Worm (Caenorhabditis elegans) whole organism, early embryonic: Measurements from ENCODE around the gene srh-193.

Experiments used
- ama-1 ChIP-seq: fragments of 150-350 bp; optimal IDR thresholded peaks from 2 replicates; lab custom pipeline; 2014
- ceh-13 ChIP-seq: fragments of 200-800 bp; sonication (Bioruptor generic); optimal IDR thresholded peaks from 2 replicates; lab custom pipeline; 2018; ENCODE audit warnings: mild to moderate bottlenecking, missing genetic modification characterization, missing compliant biosample characterization
- flt-1 ChIP-seq: fragments of 200-800 bp; sonication (Bioruptor generic); IDR thresholded peaks from 2 replicates; pipeline ENCODE4 v1.3.6; 2022; ENCODE audit warnings: missing genetic modification characterization, missing compliant biosample characterization
- hmbx-1 ChIP-seq: sonication (generic microtip); optimal IDR thresholded peaks from 2 replicates; lab custom pipeline; 2016; ENCODE audit warnings: mild to moderate bottlenecking, missing genetic modification characterization, missing compliant biosample characterization
- hmg-4 ChIP-seq: fragments of 200-800 bp; sonication (Bioruptor generic); optimal IDR thresholded peaks from 2 replicates; lab custom pipeline; 2018; ENCODE audit warnings: mild to moderate bottlenecking, missing genetic modification characterization, missing compliant biosample characterization
- hnd-1 ChIP-seq: sonication (generic microtip); optimal IDR thresholded peaks from 2 replicates; lab custom pipeline; 2016; ENCODE audit warnings: missing genetic modification characterization, missing compliant biosample characterization
- scrt-1 ChIP-seq: fragments of 200-800 bp; sonication (Bioruptor generic); IDR thresholded peaks from 2 replicates; pipeline ENCODE4 v1.3.6; 2022; ENCODE audit warnings: missing genetic modification characterization, missing compliant biosample characterization
- sea-1 ChIP-seq: fragments of 200-800 bp; sonication (Bioruptor generic); conservative IDR thresholded peaks from 2 replicates; pipeline ENCODE4 v1.3.6; 2022; ENCODE audit warnings: missing genetic modification characterization, missing compliant biosample characterization
- tra-4 ChIP-seq: sonication (generic microtip); optimal IDR thresholded peaks from 2 replicates; lab custom pipeline; 2017; ENCODE audit warnings: missing genetic modification characterization, missing compliant biosample characterization

DNA sequence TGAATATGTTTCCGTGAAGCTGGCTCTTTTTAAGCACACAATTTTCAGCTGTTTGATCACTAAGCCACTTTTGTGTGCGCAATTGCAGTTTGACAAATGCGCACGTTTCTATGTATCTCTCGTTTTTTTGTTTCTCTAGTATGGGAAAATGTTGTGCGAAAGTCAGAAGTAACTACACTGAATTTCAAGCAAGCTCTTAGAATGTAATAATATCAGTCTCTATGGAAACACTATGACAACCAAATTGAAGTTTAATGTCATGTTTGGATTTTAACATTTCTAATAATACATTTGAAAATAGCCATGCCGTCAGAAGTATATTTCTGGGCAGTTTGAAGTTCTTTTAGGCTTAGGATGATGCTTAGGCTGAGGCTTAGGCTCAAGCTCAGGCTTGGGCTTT is 29.9 kb upstream of the srh-193 start, which contains the start of gene ZC132.9:
- no peak for TF ChIP-seq tra-4 (tag; lab: Kevin White, UChicago)
- TF ChIP-seq hmg-4 (GFP tag; lab: Kevin White, UChicago): no peak
- no peak for TF ChIP-seq ceh-13 (GFP tag; lab: Kevin White, UChicago)
- no peak for TF ChIP-seq scrt-1 (GFP tag; lab: Robert Waterston, UW)
- TF ChIP-seq hnd-1 (tag; lab: Kevin White, UChicago): no peak
- no peak for TF ChIP-seq ama-1 (lab: Kevin White, UChicago)
- TF ChIP-seq flt-1: no peak
- no peak for TF ChIP-seq sea-1
- TF ChIP-seq hmbx-1: no peak
